Fruit fly (Drosophila melanogaster) whole organism: ENCODE data around the gene CG11560.

Experiments used
- CG8478 ChIP-seq: fragments of >200 bp; optimal IDR thresholded peaks from 2 replicates; lab custom pipeline; 2018; ENCODE audit warnings: inconsistent platforms
- Dll ChIP-seq: fragments of >200 bp; optimal IDR thresholded peaks from 2 replicates; lab custom pipeline; 2017
- EcR ChIP-seq, 2 experiments: fragments of >200 bp; optimal IDR thresholded peaks; 2 replicates each; lab custom pipeline; 2017; ENCODE audit warnings: missing biosample characterization in 2 of 2, missing genetic modification characterization in 2 of 2, missing genetic modification reagents in 2 of 2
- pan ChIP-seq: fragments of >200 bp; optimal IDR thresholded peaks from 2 replicates; lab custom pipeline; 2017
- psq ChIP-seq: fragments of >200 bp; optimal IDR thresholded peaks from 2 replicates; lab custom pipeline; 2017
- usp ChIP-seq: fragments of >200 bp; optimal IDR thresholded peaks from 2 replicates; lab custom pipeline; 2017; ENCODE audit warnings: missing biosample characterization, missing genetic modification characterization, mixed read lengths

Gene CG11560

dm6 chr3L:12095960-12096359 lies 23.9 kb upstream of the CG11560 start:
- TF ChIP-seq psq (no peak), CG8478 (lab: Kevin White, UChicago) (no peak), usp (GFP tag; lab: Kevin White, UChicago) (no peak), pan (lab: Kevin White, UChicago) (no peak), Dll (lab: Kevin White, UChicago) (no peak), EcR (GFP tag; optimal IDR thresholded peaks at IDR 0.05; lab: Kevin White, UChicago) (no peak)

- TF ChIP-seq usp (GFP tag; lab: Kevin White, UChicago) (no peak), psq (no peak), Dll (lab: Kevin White, UChicago) (no peak), CG8478 (lab: Kevin White, UChicago) (no peak), EcR (GFP tag; optimal IDR thresholded peaks at IDR 0.05; lab: Kevin White, UChicago) (no peak), pan (lab: Kevin White, UChicago) (no peak)
These were observed 22.8 kb upstream of the CG11560 start for dm6 chr3L:12096799-12097662.

- TF ChIP-seq usp (GFP tag; lab: Kevin White, UChicago): no peak
- no peak for TF ChIP-seq EcR (GFP tag; optimal IDR thresholded peaks at IDR 0.05; lab: Kevin White, UChicago)
- no peak for TF ChIP-seq Dll (lab: Kevin White, UChicago)
- no peak for TF ChIP-seq psq
- no peak for TF ChIP-seq CG8478 (lab: Kevin White, UChicago)
- no peak for TF ChIP-seq pan (lab: Kevin White, UChicago)
These were observed 20.3 kb upstream of the CG11560 start for dm6 chr3L:12099329-12100031.

dm6 chr3L:12101924-12102383 lies 17.9 kb upstream of the CG11560 start:
- TF ChIP-seq CG8478 (lab: Kevin White, UChicago): no peak
- no peak for TF ChIP-seq Dll (lab: Kevin White, UChicago)

dm6 chr3L:12107378-12107777 lies 12.4 kb upstream of the CG11560 start:
- TF ChIP-seq EcR (GFP tag; optimal IDR thresholded peaks at IDR 0.05; lab: Kevin White, UChicago) (no peak), usp (GFP tag; lab: Kevin White, UChicago) (no peak), Dll (lab: Kevin White, UChicago) (no peak), CG8478 (lab: Kevin White, UChicago) (no peak), pan (lab: Kevin White, UChicago) (no peak), psq (no peak)

- TF ChIP-seq CG8478 (lab: Kevin White, UChicago) (no peak), Dll (lab: Kevin White, UChicago) (no peak), usp (GFP tag; lab: Kevin White, UChicago) (no peak), pan (lab: Kevin White, UChicago) (no peak), psq (no peak), EcR (GFP tag; optimal IDR thresholded peaks at IDR 0.05; lab: Kevin White, UChicago) (no peak)
These were observed 11.3 kb upstream of the CG11560 start for dm6 chr3L:12108515-12108914.

- TF ChIP-seq EcR (GFP tag; optimal IDR thresholded peaks at IDR 0.05; lab: Kevin White, UChicago) (no peak), pan (lab: Kevin White, UChicago) (no peak), psq (no peak), usp (GFP tag; lab: Kevin White, UChicago) (no peak), CG8478 (lab: Kevin White, UChicago) (no peak), Dll (lab: Kevin White, UChicago) (no peak)
These were observed 10.7 kb upstream of the CG11560 start for dm6 chr3L:12109045-12109632.

- no peak for TF ChIP-seq pan (lab: Kevin White, UChicago)
- no peak for TF ChIP-seq psq
- peak in 1 of 2 experiments; percentile 77 for TF ChIP-seq EcR (GFP tag; optimal IDR thresholded peaks at IDR 0.05; lab: Kevin White, UChicago)
- no peak for TF ChIP-seq usp (GFP tag; lab: Kevin White, UChicago)
- TF ChIP-seq Dll (lab: Kevin White, UChicago): no peak
- TF ChIP-seq CG8478 (lab: Kevin White, UChicago): no peak
These were observed 8.5 kb upstream of the CG11560 start for dm6 chr3L:12111081-12111958.

- TF ChIP-seq psq (no peak), CG8478 (lab: Kevin White, UChicago) (no peak), usp (GFP tag; lab: Kevin White, UChicago) (no peak), Dll (lab: Kevin White, UChicago) (no peak), EcR (GFP tag; optimal IDR thresholded peaks at IDR 0.05; lab: Kevin White, UChicago) (no peak)
These were observed 6.9 kb upstream of the CG11560 start for dm6 chr3L:12112967-12113366.

- TF ChIP-seq EcR (GFP tag; optimal IDR thresholded peaks at IDR 0.05; lab: Kevin White, UChicago): no peak
- no peak for TF ChIP-seq pan (lab: Kevin White, UChicago)
- no peak for TF ChIP-seq CG8478 (lab: Kevin White, UChicago)
- TF ChIP-seq Dll (lab: Kevin White, UChicago): no peak
- no peak for TF ChIP-seq usp (GFP tag; lab: Kevin White, UChicago)
- no peak for TF ChIP-seq psq
These were observed 6.2 kb upstream of the CG11560 start for dm6 chr3L:12113589-12113988.
